Fruit fly (Drosophila melanogaster) whole organism, prepupa: Measurements from ENCODE around the gene CG14383.

ENCODE experiments used
- CG15336 ChIP-seq: fragments of 200-800 bp; sonication (Bioruptor generic); IDR thresholded peaks from 2 replicates; pipeline ENCODE4 v1.3.6; 2022; ENCODE audit warnings: missing biosample characterization, missing genetic modification characterization
- CG6854 ChIP-seq: fragments of 200-800 bp; sonication (Bioruptor generic); optimal IDR thresholded peaks from 2 replicates; lab custom pipeline; 2017; ENCODE audit warnings: missing biosample characterization, mild to moderate bottlenecking, missing genetic modification characterization
- CG8119 ChIP-seq: fragments of 200-800 bp; sonication (Bioruptor generic); IDR thresholded peaks from 3 replicates; pipeline ENCODE4 v1.3.6; 2022; ENCODE audit warnings: missing biosample characterization, missing genetic modification characterization
- CG8632 ChIP-seq: fragments of 200-800 bp; sonication (Bioruptor generic); optimal IDR thresholded peaks from 3 replicates; lab custom pipeline; 2016; ENCODE audit warnings: missing biosample characterization, missing genetic modification characterization
- CG9139 ChIP-seq: fragments of 200-800 bp; sonication (Bioruptor generic); optimal IDR thresholded peaks from 3 replicates; lab custom pipeline; 2017; ENCODE audit warnings: missing biosample characterization, mild to moderate bottlenecking, missing genetic modification characterization
- Hr39 ChIP-seq: fragments of 200-800 bp; sonication (Bioruptor generic); optimal IDR thresholded peaks from 2 replicates; lab custom pipeline; 2016; ENCODE audit warnings: missing biosample characterization, missing genetic modification characterization
- Lpt ChIP-seq: fragments of 200-800 bp; sonication (Bioruptor generic); optimal IDR thresholded peaks from 3 replicates; lab custom pipeline; 2016; ENCODE audit warnings: missing biosample characterization, missing genetic modification characterization
- OdsH ChIP-seq: fragments of 200-800 bp; sonication (Bioruptor generic); optimal IDR thresholded peaks from 3 replicates; lab custom pipeline; 2016; ENCODE audit warnings: missing biosample characterization, missing genetic modification characterization
- Sox14 ChIP-seq: fragments of 200-800 bp; sonication (Bioruptor generic); optimal IDR thresholded peaks from 3 replicates; lab custom pipeline; 2016; ENCODE audit warnings: missing biosample characterization, missing genetic modification characterization
- achi ChIP-seq: fragments of 200-800 bp; sonication (Bioruptor generic); optimal IDR thresholded peaks from 3 replicates; lab custom pipeline; 2016; ENCODE audit warnings: missing biosample characterization, missing genetic modification characterization
- dsx ChIP-seq: fragments of 200-800 bp; optimal IDR thresholded peaks from 3 replicates; lab custom pipeline; 2019; ENCODE audit warnings: missing biosample characterization, mild to moderate bottlenecking, missing genetic modification characterization, moderate library complexity; ENCODE audit not compliant: poor library complexity, severe bottlenecking

DNA sequence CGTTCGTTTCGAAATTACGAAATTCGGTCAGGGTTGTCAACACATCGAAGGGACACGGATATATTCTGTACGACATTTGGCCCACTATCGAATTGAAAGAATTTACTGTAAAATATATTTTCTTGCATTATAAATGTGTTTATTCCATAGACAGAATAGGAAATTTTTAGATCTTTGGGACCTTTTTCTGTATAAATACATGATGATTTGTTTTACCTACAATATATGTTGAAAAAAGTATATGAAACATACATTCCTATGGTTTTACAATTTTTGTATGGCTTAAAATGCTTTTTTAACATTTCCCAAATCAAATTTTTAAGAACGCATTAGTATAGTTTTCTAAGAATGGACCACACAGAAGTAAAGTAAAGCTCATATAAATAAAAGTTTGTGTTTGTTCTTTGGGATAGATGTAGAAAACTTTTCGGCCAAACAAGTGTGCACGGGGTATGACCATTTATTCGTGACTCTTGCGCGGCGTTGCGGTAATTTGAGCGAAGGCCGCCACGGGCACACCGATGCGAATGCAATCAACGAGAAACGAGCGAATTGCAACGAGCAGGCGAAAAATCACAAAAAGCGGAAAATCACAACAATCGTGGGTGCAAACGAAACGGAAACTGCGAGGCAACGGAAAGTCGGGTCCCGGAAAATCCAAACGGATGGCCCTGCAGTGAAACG is 9.4 kb upstream of the CG14383 start, which contains the start of the genes CG17327, CG44194 and CG7518:
- no peak for TF ChIP-seq CG8119 (GFP tag; lab: Robert Waterston, UW)
- no peak for TF ChIP-seq Hr39 (GFP tag; lab: Kevin White, UChicago)
- TF ChIP-seq Lpt = no peak
- no peak for TF ChIP-seq Sox14
- TF ChIP-seq CG15336 (GFP tag; lab: Robert Waterston, UW) = no peak
- no peak for TF ChIP-seq CG8632 (GFP tag; lab: Kevin White, UChicago)
- no peak for TF ChIP-seq achi (GFP tag; lab: Kevin White, UChicago)
- TF ChIP-seq CG9139 (GFP tag; lab: Kevin White, UChicago) = no peak
- TF ChIP-seq OdsH (GFP tag; lab: Kevin White, UChicago) = no peak
- TF ChIP-seq CG6854 (GFP tag; lab: Kevin White, UChicago) = no peak
- TF ChIP-seq dsx = no peak
